Fruit fly (Drosophila melanogaster) whole organism, embryonic: ENCODE measurements around the gene Rab21.

Source experiments
- Aef1 ChIP-seq: fragments of 200-800 bp; sonication (Bioruptor generic); IDR thresholded peaks from 3 replicates; pipeline ENCODE4 v1.3.6; 2022; ENCODE audit warnings: missing biosample characterization, missing genetic modification characterization
- Antp ChIP-seq: fragments of 200-800 bp; sonication (Bioruptor generic); optimal IDR thresholded peaks from 3 replicates; lab custom pipeline; 2016; ENCODE audit warnings: missing biosample characterization, missing genetic modification characterization
- Atf-2 ChIP-seq: fragments of 200-800 bp; sonication (Bioruptor generic); optimal IDR thresholded peaks from 2 replicates; lab custom pipeline; 2016; ENCODE audit warnings: missing biosample characterization, missing genetic modification characterization
- Bdp1 ChIP-seq: fragments of 200-800 bp; sonication (Bioruptor generic); optimal IDR thresholded peaks from 3 replicates; lab custom pipeline; 2016; ENCODE audit warnings: missing biosample characterization, missing genetic modification characterization
- CG10209 ChIP-seq: fragments of 200-800 bp; sonication (Bioruptor generic); optimal IDR thresholded peaks from 3 replicates; lab custom pipeline; 2017; ENCODE audit warnings: missing biosample characterization, mild to moderate bottlenecking, missing genetic modification characterization, missing genetic modification reagents
- CG10565 ChIP-seq: fragments of 200-800 bp; sonication (Bioruptor generic); optimal IDR thresholded peaks from 3 replicates; lab custom pipeline; 2016; ENCODE audit warnings: missing biosample characterization, mild to moderate bottlenecking, missing genetic modification characterization
- CG11456 ChIP-seq: fragments of 200-800 bp; sonication (Bioruptor generic); IDR thresholded peaks from 3 replicates; pipeline ENCODE4 v1.3.6; 2022; ENCODE audit warnings: missing biosample characterization, missing genetic modification characterization
- CG14014 ChIP-seq: fragments of 200-800 bp; sonication (Bioruptor generic); IDR thresholded peaks from 2 replicates; pipeline ENCODE4 v1.3.6; 2022; ENCODE audit warnings: missing biosample characterization, missing genetic modification characterization
- CG14860 ChIP-seq: fragments of 200-800 bp; sonication (Bioruptor generic); IDR thresholded peaks from 3 replicates; pipeline ENCODE4 v1.3.6; 2022; ENCODE audit warnings: missing biosample characterization, missing genetic modification characterization; ENCODE audit not compliant: partially characterized antibody
- CG17359 ChIP-seq: fragments of 200-800 bp; sonication (Bioruptor generic); optimal IDR thresholded peaks from 3 replicates; lab custom pipeline; 2018; ENCODE audit warnings: missing biosample characterization, mild to moderate bottlenecking, missing genetic modification characterization, moderate library complexity
- CG17612 ChIP-seq: fragments of 200-800 bp; sonication (Bioruptor generic); IDR thresholded peaks from 2 replicates; pipeline ENCODE4 v1.3.6; 2022; ENCODE audit warnings: missing biosample characterization, missing genetic modification characterization
- CG1832 ChIP-seq: fragments of 200-800 bp; sonication (Bioruptor generic); optimal IDR thresholded peaks from 2 replicates; lab custom pipeline; 2017; ENCODE audit warnings: missing biosample characterization, mild to moderate bottlenecking, missing genetic modification characterization, inconsistent platforms
- CG18476 ChIP-seq: fragments of 200-800 bp; sonication (Bioruptor generic); optimal IDR thresholded peaks from 2 replicates; lab custom pipeline; 2016; ENCODE audit warnings: missing biosample characterization, mild to moderate bottlenecking, missing genetic modification characterization
- CG2129 ChIP-seq: fragments of 200-800 bp; sonication (Bioruptor generic); IDR thresholded peaks from 2 replicates; pipeline ENCODE4 v1.3.6; 2022; ENCODE audit warnings: missing biosample characterization, missing genetic modification characterization; ENCODE audit not compliant: partially characterized antibody
- CG4360 ChIP-seq: fragments of 200-800 bp; sonication (Bioruptor generic); IDR thresholded peaks from 2 replicates; pipeline ENCODE4 v1.3.6; 2022; ENCODE audit warnings: missing biosample characterization, missing genetic modification characterization
- CG7786 ChIP-seq: fragments of 200-800 bp; sonication (Bioruptor generic); optimal IDR thresholded peaks from 2 replicates; lab custom pipeline; 2016; ENCODE audit warnings: missing biosample characterization, missing genetic modification characterization
- CG9437 ChIP-seq: fragments of 200-800 bp; sonication (Bioruptor generic); optimal IDR thresholded peaks from 2 replicates; lab custom pipeline; 2018; ENCODE audit warnings: missing biosample characterization, mild to moderate bottlenecking, missing genetic modification characterization
- Dip3 ChIP-seq: fragments of 200-800 bp; sonication (Bioruptor generic); optimal IDR thresholded peaks from 3 replicates; lab custom pipeline; 2016; ENCODE audit warnings: missing biosample characterization, missing genetic modification characterization
- Fer1 ChIP-seq: fragments of 200-800 bp; sonication (Bioruptor generic); optimal IDR thresholded peaks from 2 replicates; lab custom pipeline; 2017; ENCODE audit warnings: missing biosample characterization, mild to moderate bottlenecking, missing genetic modification characterization
- GATAe ChIP-seq: fragments of 200-800 bp; sonication (Bioruptor generic); conservative IDR thresholded peaks from 2 replicates; pipeline ENCODE4 v1.3.6; 2022; ENCODE audit warnings: missing biosample characterization, missing genetic modification characterization
- Hmr ChIP-seq: fragments of 200-800 bp; sonication (Bioruptor generic); optimal IDR thresholded peaks from 3 replicates; lab custom pipeline; 2017; ENCODE audit warnings: mild to moderate bottlenecking, missing biosample characterization, missing genetic modification reagents, missing genetic modification characterization
- MESR4 ChIP-seq: fragments of 200-800 bp; sonication (Bioruptor generic); optimal IDR thresholded peaks from 2 replicates; lab custom pipeline; 2018; ENCODE audit warnings: missing biosample characterization, mild to moderate bottlenecking, missing genetic modification characterization, moderate library complexity
- Nf-YB ChIP-seq: fragments of 200-800 bp; sonication (Bioruptor generic); optimal IDR thresholded peaks from 3 replicates; lab custom pipeline; 2019; ENCODE audit warnings: missing biosample characterization, mild to moderate bottlenecking, missing genetic modification characterization, moderate library complexity
- Oli ChIP-seq: fragments of 200-800 bp; sonication (Bioruptor generic); optimal IDR thresholded peaks from 2 replicates; lab custom pipeline; 2018; ENCODE audit warnings: missing biosample characterization, mild to moderate bottlenecking, missing genetic modification characterization, moderate library complexity
- Opbp ChIP-seq: fragments of 200-800 bp; sonication (Bioruptor generic); IDR thresholded peaks from 3 replicates; pipeline ENCODE4 v1.3.6; 2022; ENCODE audit warnings: missing biosample characterization, missing genetic modification characterization; ENCODE audit not compliant: partially characterized antibody
- Optix ChIP-seq: fragments of 200-800 bp; sonication (Bioruptor generic); IDR thresholded peaks from 3 replicates; pipeline ENCODE4 v1.3.6; 2022; ENCODE audit warnings: missing biosample characterization, missing genetic modification characterization
- Scr ChIP-seq: fragments of 200-800 bp; sonication (Bioruptor generic); IDR thresholded peaks from 2 replicates; pipeline ENCODE4 v1.3.6; 2022; ENCODE audit warnings: missing biosample characterization, missing genetic modification characterization; ENCODE audit not compliant: partially characterized antibody
- Sry-β ChIP-seq: fragments of 200-800 bp; sonication (Bioruptor generic); optimal IDR thresholded peaks from 2 replicates; lab custom pipeline; 2018; ENCODE audit warnings: missing biosample characterization, mild to moderate bottlenecking, missing genetic modification characterization, moderate library complexity
- Stat92E ChIP-seq, 3 experiments: fragments of >200 bp in 2 of 3; fragments of 200-800 bp in 1 of 3; sonication (Bioruptor generic) in 1 of 3; optimal IDR thresholded peaks; 2 replicates each; lab custom pipeline; 2017 to 2019; ENCODE audit warnings: missing biosample characterization in 3 of 3, missing genetic modification characterization in 3 of 3, mild to moderate bottlenecking in 1 of 3, moderate library complexity in 1 of 3
- Vsx1 ChIP-seq: fragments of 200-800 bp; sonication (Bioruptor generic); optimal IDR thresholded peaks from 2 replicates; lab custom pipeline; 2017; ENCODE audit warnings: missing biosample characterization, mild to moderate bottlenecking, missing genetic modification characterization, missing genetic modification reagents
- abd-A ChIP-seq: fragments of 200-800 bp; sonication (Bioruptor generic); optimal IDR thresholded peaks from 3 replicates; lab custom pipeline; 2019; ENCODE audit warnings: missing biosample characterization, mild to moderate bottlenecking, missing genetic modification characterization, moderate library complexity
- aop ChIP-seq: fragments of 200-800 bp; sonication (Bioruptor generic); IDR thresholded peaks from 2 replicates; pipeline ENCODE4 v1.3.6; 2022; ENCODE audit warnings: missing biosample characterization, missing genetic modification characterization
- ara ChIP-seq: fragments of 200-800 bp; sonication (Bioruptor generic); IDR thresholded peaks from 2 replicates; pipeline ENCODE4 v1.3.6; 2022; ENCODE audit warnings: missing biosample characterization, missing genetic modification characterization
- ase ChIP-seq: fragments of 200-800 bp; sonication (Bioruptor generic); IDR thresholded peaks from 3 replicates; pipeline ENCODE4 v1.3.6; 2022; ENCODE audit warnings: missing biosample characterization, missing genetic modification characterization
- bsh ChIP-seq, 2 experiments: fragments of 200-800 bp; sonication (Bioruptor generic); optimal IDR thresholded peaks; 2 replicates each; lab custom pipeline; 2017 to 2018; ENCODE audit warnings: mild to moderate bottlenecking in 2 of 2, missing biosample characterization in 2 of 2, missing genetic modification characterization in 2 of 2, moderate library complexity in 1 of 2
- cad ChIP-seq: fragments of >200 bp; optimal IDR thresholded peaks from 2 replicates; lab custom pipeline; 2017; ENCODE audit warnings: missing biosample characterization, missing genetic modification characterization
- chm ChIP-seq: fragments of 200-800 bp; sonication (Bioruptor generic); IDR thresholded peaks from 2 replicates; pipeline ENCODE4 v1.3.6; 2022; ENCODE audit warnings: missing biosample characterization, missing genetic modification characterization
- ftz-f1 ChIP-seq: fragments of 200-800 bp; sonication (Bioruptor generic); optimal IDR thresholded peaks from 2 replicates; lab custom pipeline; 2016; ENCODE audit warnings: missing biosample characterization, missing genetic modification characterization
- gsb ChIP-seq: fragments of 200-800 bp; sonication (Bioruptor generic); IDR thresholded peaks from 2 replicates; pipeline ENCODE4 v1.3.6; 2022; ENCODE audit warnings: missing biosample characterization, missing genetic modification characterization
- h ChIP-seq: fragments of >200 bp; optimal IDR thresholded peaks from 2 replicates; lab custom pipeline; 2017
- inv ChIP-seq: fragments of 200-800 bp; sonication (Bioruptor generic); IDR thresholded peaks from 2 replicates; pipeline ENCODE4 v1.3.6; 2022; ENCODE audit warnings: missing biosample characterization, missing genetic modification characterization; ENCODE audit not compliant: partially characterized antibody
- jumu ChIP-seq: fragments of 200-800 bp; sonication (Bioruptor generic); optimal IDR thresholded peaks from 3 replicates; lab custom pipeline; 2016; ENCODE audit warnings: missing biosample characterization, missing genetic modification characterization
- mirr ChIP-seq: fragments of 200-800 bp; sonication (Bioruptor generic); optimal IDR thresholded peaks from 3 replicates; lab custom pipeline; 2018; ENCODE audit warnings: missing biosample characterization, mild to moderate bottlenecking, missing genetic modification characterization
- peb ChIP-seq: fragments of 200-800 bp; sonication (Bioruptor generic); IDR thresholded peaks from 2 replicates; pipeline ENCODE4 v1.3.6; 2022; ENCODE audit warnings: missing biosample characterization, missing genetic modification characterization
- pfk ChIP-seq: fragments of 200-800 bp; sonication (Bioruptor generic); optimal IDR thresholded peaks from 2 replicates; lab custom pipeline; 2018; ENCODE audit warnings: missing biosample characterization, mild to moderate bottlenecking, missing genetic modification characterization, moderate library complexity
- scrt ChIP-seq: fragments of 200-800 bp; sonication (Bioruptor generic); optimal IDR thresholded peaks from 2 replicates; lab custom pipeline; 2018; ENCODE audit warnings: missing biosample characterization, mild to moderate bottlenecking, missing genetic modification characterization, moderate library complexity
- sens ChIP-seq: fragments of 200-800 bp; sonication (Bioruptor generic); peaks from one replicate; lab custom pipeline; 2016; ENCODE audit warnings: missing biosample characterization, missing genetic modification characterization
- shn ChIP-seq: fragments of 200-800 bp; sonication (Bioruptor generic); optimal IDR thresholded peaks from 3 replicates; lab custom pipeline; 2016; ENCODE audit warnings: missing biosample characterization, missing genetic modification characterization
- sob ChIP-seq: fragments of 200-800 bp; sonication (Bioruptor generic); IDR thresholded peaks from 2 replicates; pipeline ENCODE4 v1.3.6; 2022; ENCODE audit warnings: missing biosample characterization, missing genetic modification characterization
- sqz ChIP-seq: fragments of 200-800 bp; sonication (Bioruptor generic); optimal IDR thresholded peaks from 3 replicates; lab custom pipeline; 2018; ENCODE audit warnings: missing biosample characterization, mild to moderate bottlenecking, missing genetic modification characterization
- tio ChIP-seq: fragments of 200-800 bp; sonication (Bioruptor generic); optimal IDR thresholded peaks from 2 replicates; lab custom pipeline; 2017; ENCODE audit warnings: missing biosample characterization, missing genetic modification characterization, inconsistent platforms
- trh ChIP-seq: fragments of 200-800 bp; sonication (Bioruptor generic); optimal IDR thresholded peaks from 2 replicates; lab custom pipeline; 2016; ENCODE audit warnings: missing biosample characterization, missing genetic modification characterization

Rab21 gene

DNA sequence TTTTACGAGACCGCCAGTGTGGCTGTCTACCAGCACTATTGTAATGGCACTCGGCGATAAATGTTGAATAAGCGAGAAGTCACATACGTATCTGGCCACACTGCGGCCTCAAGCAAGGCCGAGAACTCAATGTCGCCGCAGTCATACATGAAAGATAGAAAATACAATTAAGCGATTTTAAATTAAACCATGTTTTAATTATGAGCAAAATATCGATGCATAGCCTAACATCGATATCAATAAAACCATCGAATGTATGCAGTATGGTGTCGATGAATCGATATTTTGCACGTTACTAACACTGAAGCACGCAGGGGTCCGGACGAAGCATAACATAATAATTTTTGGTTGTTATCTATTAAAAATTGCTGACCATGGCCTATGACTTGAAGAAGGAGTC lies at the start of gene Rab21, which contains the start of gene Coa7 (continued):
- TF ChIP-seq scrt (GFP tag; lab: Kevin White, UChicago) (no peak), CG2129 (GFP tag; lab: Robert Waterston, UW) (peak; percentile 84), CG10209 (GFP tag; lab: Kevin White, UChicago) (no peak), Sry-β (GFP tag; lab: Kevin White, UChicago) (no peak), Oli (tag; lab: Kevin White, UChicago) (no peak), peb (GFP tag; lab: Robert Waterston, UW) (no peak), ase (GFP tag; lab: Robert Waterston, UW) (no peak), cad (GFP tag; lab: Kevin White, UChicago) (no peak), jumu (no peak), aop (GFP tag; lab: Robert Waterston, UW) (no peak), sob (GFP tag; lab: Robert Waterston, UW) (peak; percentile 43; the same call in 1 of the 2 replicates), CG17359 (no peak), tio (GFP tag; lab: Kevin White, UChicago) (no peak), Dip3 (no peak), CG7786 (GFP tag; lab: Kevin White, UChicago) (no peak), Hmr (GFP tag; lab: Kevin White, UChicago) (peak; percentile 64), MESR4 (peak; percentile 37), Fer1 (no peak), ara (no peak), inv (GFP tag; lab: Robert Waterston, UW) (peak; percentile 96), Atf-2 (GFP tag; lab: Kevin White, UChicago) (no peak), trh (no peak), CG10565 (GFP tag; lab: Kevin White, UChicago) (no peak), pfk (GFP tag; lab: Kevin White, UChicago) (no peak), sens (peak; percentile 84), CG14860 (GFP tag; lab: Robert Waterston, UW) (peak; percentile 96), Nf-YB (GFP tag; lab: Kevin White, UChicago) (no peak), CG14014 (GFP tag; lab: Robert Waterston, UW) (no peak), h (lab: Kevin White, UChicago) (no peak), GATAe (GFP tag; lab: Robert Waterston, UW) (0 out of 2 replicates have a peak, but pooled peaks have one; percentile 18), CG1832 (GFP tag; lab: Kevin White, UChicago) (no peak), CG18476 (no peak), Stat92E (GFP tag; optimal IDR thresholded peaks at IDR 0.05; lab: Kevin White, UChicago) (no peak), Aef1 (GFP tag; lab: Robert Waterston, UW) (no peak), Vsx1 (no peak), Optix (GFP tag; lab: Robert Waterston, UW) (no peak), chm (GFP tag; lab: Robert Waterston, UW) (no peak), ftz-f1 (GFP tag; lab: Kevin White, UChicago) (peak; percentile 10), Antp (GFP tag; lab: Kevin White, UChicago) (peak; percentile 14), CG4360 (GFP tag; lab: Robert Waterston, UW) (no peak), sqz (GFP tag; lab: Kevin White, UChicago) (no peak), Scr (GFP tag; lab: Robert Waterston, UW) (peak; percentile 95), CG17612 (GFP tag; lab: Robert Waterston, UW) (no peak), CG9437 (no peak), CG11456 (GFP tag; lab: Robert Waterston, UW) (no peak), gsb (GFP tag; lab: Robert Waterston, UW) (no peak), bsh (GFP tag; optimal IDR thresholded peaks at IDR 0.05; lab: Kevin White, UChicago) (no peak), abd-A (no peak), mirr (GFP tag; lab: Kevin White, UChicago) (no peak), Bdp1 (no peak), Opbp (GFP tag; lab: Robert Waterston, UW) (peak; percentile 94), shn (no peak)
